Fruit fly (Drosophila melanogaster) whole organism, embryonic: Measurements from ENCODE around the gene bmm.
A peak's percentile ranks its signal among the peaks of the same experiment; 100 is the strongest.

Source experiments
- Adf1 ChIP-seq: fragments of 200-800 bp; sonication (Bioruptor generic); IDR thresholded peaks from 2 replicates; pipeline ENCODE4 v1.3.6; 2022; ENCODE audit warnings: missing biosample characterization, missing genetic modification characterization
- Aef1 ChIP-seq: fragments of 200-800 bp; sonication (Bioruptor generic); IDR thresholded peaks from 3 replicates; pipeline ENCODE4 v1.3.6; 2022; ENCODE audit warnings: missing biosample characterization, missing genetic modification characterization
- B-H2 ChIP-seq: fragments of 200-800 bp; sonication (Bioruptor generic); optimal IDR thresholded peaks from 2 replicates; lab custom pipeline; 2018; ENCODE audit warnings: missing biosample characterization, mild to moderate bottlenecking, missing genetic modification characterization
- BEAF-32 ChIP-seq: fragments of 200-800 bp; sonication (Bioruptor generic); optimal IDR thresholded peaks from 3 replicates; lab custom pipeline; 2017; ENCODE audit warnings: missing biosample characterization, missing genetic modification characterization, mild to moderate bottlenecking, moderate library complexity, missing genetic modification reagents
- CG11093 ChIP-seq: fragments of 200-800 bp; sonication (Bioruptor generic); IDR thresholded peaks from 3 replicates; pipeline ENCODE4 v1.3.6; 2022; ENCODE audit warnings: missing biosample characterization, missing genetic modification characterization
- CG11723 ChIP-seq: fragments of 200-800 bp; sonication (Bioruptor generic); optimal IDR thresholded peaks from 2 replicates; lab custom pipeline; 2017; ENCODE audit warnings: missing biosample characterization, mild to moderate bottlenecking, missing genetic modification characterization
- CG12659 ChIP-seq: fragments of 200-800 bp; sonication (Bioruptor generic); optimal IDR thresholded peaks from 3 replicates; lab custom pipeline; 2017; ENCODE audit warnings: mild to moderate bottlenecking, missing biosample characterization, missing genetic modification reagents, missing genetic modification characterization
- CG13296 ChIP-seq: fragments of 200-800 bp; sonication (Bioruptor generic); optimal IDR thresholded peaks from 3 replicates; lab custom pipeline; 2018; ENCODE audit warnings: missing biosample characterization, mild to moderate bottlenecking, missing genetic modification characterization
- CG15011 ChIP-seq: fragments of 200-800 bp; sonication (Bioruptor generic); optimal IDR thresholded peaks from 3 replicates; lab custom pipeline; 2018; ENCODE audit warnings: missing biosample characterization, mild to moderate bottlenecking, missing genetic modification characterization
- CG15514 ChIP-seq: fragments of 200-800 bp; sonication (Bioruptor generic); optimal IDR thresholded peaks from 3 replicates; lab custom pipeline; 2017; ENCODE audit warnings: missing biosample characterization, missing genetic modification characterization, mild to moderate bottlenecking, moderate library complexity, missing genetic modification reagents
- CG17328 ChIP-seq: fragments of 200-800 bp; sonication (Bioruptor generic); IDR thresholded peaks from 2 replicates; pipeline ENCODE4 v1.3.6; 2022; ENCODE audit warnings: missing biosample characterization, missing genetic modification characterization
- CG17359 ChIP-seq: fragments of 200-800 bp; sonication (Bioruptor generic); optimal IDR thresholded peaks from 3 replicates; lab custom pipeline; 2018; ENCODE audit warnings: missing biosample characterization, mild to moderate bottlenecking, missing genetic modification characterization, moderate library complexity
- CG17802 ChIP-seq: fragments of 200-800 bp; sonication (Bioruptor generic); optimal IDR thresholded peaks from 2 replicates; lab custom pipeline; 2018; ENCODE audit warnings: missing biosample characterization, mild to moderate bottlenecking, missing genetic modification characterization, moderate library complexity
- CG1832 ChIP-seq: fragments of 200-800 bp; sonication (Bioruptor generic); optimal IDR thresholded peaks from 2 replicates; lab custom pipeline; 2017; ENCODE audit warnings: missing biosample characterization, mild to moderate bottlenecking, missing genetic modification characterization, inconsistent platforms
- CG31388 ChIP-seq: fragments of 200-800 bp; sonication (Bioruptor generic); optimal IDR thresholded peaks from 2 replicates; lab custom pipeline; 2016; ENCODE audit warnings: missing biosample characterization, missing genetic modification characterization
- CG31441 ChIP-seq: fragments of 200-800 bp; sonication (Bioruptor generic); IDR thresholded peaks from 2 replicates; pipeline ENCODE4 v1.3.6; 2022; ENCODE audit warnings: missing biosample characterization, missing genetic modification characterization
- CG3281 ChIP-seq: fragments of 200-800 bp; sonication (Bioruptor generic); optimal IDR thresholded peaks from 3 replicates; lab custom pipeline; 2017; ENCODE audit warnings: missing biosample characterization, mild to moderate bottlenecking, missing genetic modification characterization
- CG3995 ChIP-seq: fragments of 200-800 bp; sonication (Bioruptor generic); optimal IDR thresholded peaks from 3 replicates; lab custom pipeline; 2016; ENCODE audit warnings: missing biosample characterization, missing genetic modification characterization
- CG6175 ChIP-seq: fragments of 200-800 bp; sonication (Bioruptor generic); IDR thresholded peaks from 3 replicates; pipeline ENCODE4 v1.3.6; 2022; ENCODE audit warnings: missing biosample characterization, missing genetic modification characterization
- CG6765 ChIP-seq: fragments of 200-800 bp; sonication (Bioruptor generic); optimal IDR thresholded peaks from 3 replicates; lab custom pipeline; 2017; ENCODE audit warnings: missing biosample characterization, mild to moderate bottlenecking, missing genetic modification characterization
- CG9609 ChIP-seq: fragments of 200-800 bp; sonication (Bioruptor generic); optimal IDR thresholded peaks from 3 replicates; lab custom pipeline; 2016; ENCODE audit warnings: missing biosample characterization, missing genetic modification characterization
- Hr39 ChIP-seq: fragments of >200 bp; optimal IDR thresholded peaks from 2 replicates; lab custom pipeline; 2017
- MESR4 ChIP-seq: fragments of 200-800 bp; sonication (Bioruptor generic); optimal IDR thresholded peaks from 2 replicates; lab custom pipeline; 2018; ENCODE audit warnings: missing biosample characterization, mild to moderate bottlenecking, missing genetic modification characterization, moderate library complexity
- Myb ChIP-seq: fragments of 200-800 bp; sonication (Bioruptor generic); optimal IDR thresholded peaks from 2 replicates; lab custom pipeline; 2016; ENCODE audit warnings: missing biosample characterization, missing genetic modification characterization
- NC2α ChIP-seq: fragments of 200-800 bp; sonication (Bioruptor generic); optimal IDR thresholded peaks from 2 replicates; lab custom pipeline; 2016; ENCODE audit warnings: missing biosample characterization, missing genetic modification characterization
- Nf-YB ChIP-seq: fragments of 200-800 bp; sonication (Bioruptor generic); optimal IDR thresholded peaks from 3 replicates; lab custom pipeline; 2019; ENCODE audit warnings: missing biosample characterization, mild to moderate bottlenecking, missing genetic modification characterization, moderate library complexity
- Scr ChIP-seq: fragments of 200-800 bp; sonication (Bioruptor generic); IDR thresholded peaks from 2 replicates; pipeline ENCODE4 v1.3.6; 2022; ENCODE audit warnings: missing biosample characterization, missing genetic modification characterization; ENCODE audit not compliant: partially characterized antibody
- Sry-β ChIP-seq: fragments of 200-800 bp; sonication (Bioruptor generic); optimal IDR thresholded peaks from 2 replicates; lab custom pipeline; 2018; ENCODE audit warnings: missing biosample characterization, mild to moderate bottlenecking, missing genetic modification characterization, moderate library complexity
- Ssrp ChIP-seq: fragments of 200-800 bp; sonication (Bioruptor generic); optimal IDR thresholded peaks from 2 replicates; lab custom pipeline; 2018; ENCODE audit warnings: missing biosample characterization, mild to moderate bottlenecking, missing genetic modification characterization, moderate library complexity
- Vsx1 ChIP-seq: fragments of 200-800 bp; sonication (Bioruptor generic); optimal IDR thresholded peaks from 2 replicates; lab custom pipeline; 2017; ENCODE audit warnings: missing biosample characterization, mild to moderate bottlenecking, missing genetic modification characterization, missing genetic modification reagents
- ac ChIP-seq: fragments of 200-800 bp; sonication (Bioruptor generic); optimal IDR thresholded peaks from 3 replicates; lab custom pipeline; 2017; ENCODE audit warnings: missing biosample characterization, mild to moderate bottlenecking, missing genetic modification characterization
- bigmax ChIP-seq: fragments of 200-800 bp; sonication (Bioruptor generic); optimal IDR thresholded peaks from 2 replicates; lab custom pipeline; 2018; ENCODE audit warnings: missing biosample characterization, mild to moderate bottlenecking, missing genetic modification characterization
- crol ChIP-seq: fragments of 200-800 bp; sonication (Bioruptor generic); IDR thresholded peaks from 2 replicates; pipeline ENCODE4 v1.3.6; 2022; ENCODE audit warnings: missing biosample characterization, missing genetic modification characterization
- dmrt11E ChIP-seq: fragments of 200-800 bp; sonication (Bioruptor generic); optimal IDR thresholded peaks from 3 replicates; lab custom pipeline; 2018; ENCODE audit warnings: missing biosample characterization, mild to moderate bottlenecking, missing genetic modification characterization, moderate library complexity
- en ChIP-seq: fragments of 200-800 bp; sonication (Bioruptor generic); optimal IDR thresholded peaks from 2 replicates; lab custom pipeline; 2016; ENCODE audit warnings: missing biosample characterization, missing genetic modification characterization
- fu2 ChIP-seq: fragments of 200-800 bp; sonication (Bioruptor generic); optimal IDR thresholded peaks from 2 replicates; lab custom pipeline; 2016; ENCODE audit warnings: missing biosample characterization, missing genetic modification characterization
- gfzf ChIP-seq: fragments of 200-800 bp; sonication (Bioruptor generic); optimal IDR thresholded peaks from 2 replicates; lab custom pipeline; 2016; ENCODE audit warnings: missing biosample characterization, mild to moderate bottlenecking, missing genetic modification characterization, moderate library complexity
- gt ChIP-seq: fragments of 200-800 bp; sonication (Bioruptor generic); IDR thresholded peaks from 2 replicates; pipeline ENCODE4 v1.3.6; 2022; ENCODE audit warnings: missing biosample characterization, missing genetic modification characterization
- inv ChIP-seq: fragments of 200-800 bp; sonication (Bioruptor generic); IDR thresholded peaks from 2 replicates; pipeline ENCODE4 v1.3.6; 2022; ENCODE audit warnings: missing biosample characterization, missing genetic modification characterization; ENCODE audit not compliant: partially characterized antibody
- lov ChIP-seq, 2 experiments: fragments of 200-800 bp in 1 of 2; fragments of >200 bp in 1 of 2; sonication (Bioruptor generic) in 1 of 2; IDR thresholded peaks in 1 of 2; optimal IDR thresholded peaks in 1 of 2; 2 replicates in 1 of 2; 3 replicates in 1 of 2; pipeline versions ENCODE4 v1.3.6 to Lab custom; 2017 to 2022; ENCODE audit warnings: missing biosample characterization in 1 of 2, missing genetic modification characterization in 1 of 2
- mam ChIP-seq: fragments of 200-800 bp; sonication (Bioruptor generic); optimal IDR thresholded peaks from 3 replicates; lab custom pipeline; 2016; ENCODE audit warnings: missing biosample characterization, missing genetic modification characterization
- mirr ChIP-seq: fragments of 200-800 bp; sonication (Bioruptor generic); optimal IDR thresholded peaks from 3 replicates; lab custom pipeline; 2018; ENCODE audit warnings: missing biosample characterization, mild to moderate bottlenecking, missing genetic modification characterization
- nmo ChIP-seq: fragments of 200-800 bp; sonication (Bioruptor generic); optimal IDR thresholded peaks from 2 replicates; lab custom pipeline; 2018; ENCODE audit warnings: missing biosample characterization, mild to moderate bottlenecking, missing genetic modification characterization, moderate library complexity
- onecut ChIP-seq: fragments of 200-800 bp; sonication (Bioruptor generic); IDR thresholded peaks from 2 replicates; pipeline ENCODE4 v1.3.6; 2022; ENCODE audit warnings: missing biosample characterization, missing genetic modification characterization
- pita ChIP-seq: fragments of 200-800 bp; sonication (Bioruptor generic); optimal IDR thresholded peaks from 2 replicates; lab custom pipeline; 2017; ENCODE audit warnings: missing biosample characterization, mild to moderate bottlenecking, missing genetic modification characterization
- pzg ChIP-seq: fragments of 200-800 bp; sonication (Bioruptor generic); optimal IDR thresholded peaks from 3 replicates; lab custom pipeline; 2018; ENCODE audit warnings: missing biosample characterization, mild to moderate bottlenecking, missing genetic modification characterization, moderate library complexity
- sim ChIP-seq: fragments of 200-800 bp; sonication (Bioruptor generic); IDR thresholded peaks from 2 replicates; pipeline ENCODE4 v1.3.6; 2022; ENCODE audit warnings: missing biosample characterization, missing genetic modification characterization
- tin ChIP-seq: fragments of 200-800 bp; sonication (Bioruptor generic); optimal IDR thresholded peaks from 3 replicates; lab custom pipeline; 2016; ENCODE audit warnings: missing biosample characterization, missing genetic modification characterization
- zen ChIP-seq: fragments of 200-800 bp; sonication (Bioruptor generic); optimal IDR thresholded peaks from 3 replicates; lab custom pipeline; 2018; ENCODE audit warnings: missing biosample characterization, mild to moderate bottlenecking, missing genetic modification characterization, moderate library complexity

The bmm gene

dm6 chr3L:14759984-14760626 is 26.1 kb downstream of the bmm start (continued):
- TF ChIP-seq CG9609 (GFP tag; lab: Kevin White, UChicago) (peak; percentile 58), CG15514 (GFP tag; lab: Kevin White, UChicago) (peak; percentile 36), CG15011 (peak; percentile 50), CG3995 (GFP tag; lab: Kevin White, UChicago) (peak; percentile 68), pzg (no peak), Nf-YB (GFP tag; lab: Kevin White, UChicago) (peak; percentile 19), dmrt11E (tag; lab: Kevin White, UChicago) (peak; percentile 56), bigmax (GFP tag; lab: Kevin White, UChicago) (peak; percentile 39), CG12659 (GFP tag; lab: Kevin White, UChicago) (peak; percentile 73), Vsx1 (GFP tag; lab: Kevin White, UChicago) (no peak), Hr39 (lab: Kevin White, UChicago) (no peak), CG11093 (0 out of 3 replicates have a peak, but pooled peaks have one; percentile 25), Ssrp (tag; lab: Kevin White, UChicago) (peak; percentile 63), onecut (GFP tag; lab: Robert Waterston, UW) (peak; percentile 57), CG31441 (peak; percentile 71; the same call in 1 of the 2 replicates), CG11723 (GFP tag; lab: Kevin White, UChicago) (peak; percentile 30), nmo (GFP tag; lab: Kevin White, UChicago) (peak; percentile 73), mam (GFP tag; lab: Kevin White, UChicago) (peak; percentile 81), Adf1 (GFP tag; lab: Robert Waterston, UW) (peak; percentile 55; the same call in 1 of the 2 replicates), CG3281 (GFP tag; lab: Kevin White, UChicago) (peak; percentile 54), ac (GFP tag; lab: Kevin White, UChicago) (no peak), Myb (peak; percentile 34), Sry-β (GFP tag; lab: Kevin White, UChicago) (no peak), CG6765 (GFP tag; lab: Kevin White, UChicago) (peak; percentile 62), Aef1 (0 out of 3 replicates have a peak, but pooled peaks have one; percentile 34), CG17359 (tag; lab: Kevin White, UChicago) (peak; percentile 81), CG31388 (GFP tag; lab: Kevin White, UChicago) (no peak), tin (GFP tag; lab: Kevin White, UChicago) (peak; percentile 50), CG6175 (GFP tag; lab: Robert Waterston, UW) (no peak), CG17328 (GFP tag; lab: Robert Waterston, UW) (peak; percentile 69; the same call in 1 of the 2 replicates), B-H2 (GFP tag; lab: Kevin White, UChicago) (no peak), NC2α (GFP tag; lab: Kevin White, UChicago) (no peak), mirr (GFP tag; lab: Kevin White, UChicago) (no peak), gt (GFP tag; lab: Robert Waterston, UW) (no peak), sim (GFP tag; lab: Robert Waterston, UW) (no peak), pita (GFP tag; lab: Kevin White, UChicago) (no peak), en (GFP tag; lab: Kevin White, UChicago) (peak; percentile 53), Scr (GFP tag; lab: Robert Waterston, UW) (no peak), gfzf (GFP tag; lab: Kevin White, UChicago) (peak; percentile 5), CG1832 (GFP tag; lab: Kevin White, UChicago) (no peak), MESR4 (GFP tag; lab: Kevin White, UChicago) (no peak), BEAF-32 (GFP tag; lab: Kevin White, UChicago) (no peak), CG13296 (GFP tag; lab: Kevin White, UChicago) (no peak), lov (optimal IDR thresholded peaks at IDR 0.05; lab: Kevin White, UChicago) (no peak), lov (GFP tag; IDR thresholded peaks at IDR 0.05; lab: Robert Waterston, UW) (no peak), CG17802 (tag; lab: Kevin White, UChicago) (peak; percentile 6), fu2 (GFP tag; lab: Kevin White, UChicago) (no peak), zen (peak; percentile 33), crol (GFP tag; lab: Robert Waterston, UW) (peak; percentile 99), inv (GFP tag; lab: Robert Waterston, UW) (peak; percentile 11; the same call in 1 of the 2 replicates)
